Fruit fly (Drosophila melanogaster): ENCODE measurements around the gene CG31867.

DNA sequence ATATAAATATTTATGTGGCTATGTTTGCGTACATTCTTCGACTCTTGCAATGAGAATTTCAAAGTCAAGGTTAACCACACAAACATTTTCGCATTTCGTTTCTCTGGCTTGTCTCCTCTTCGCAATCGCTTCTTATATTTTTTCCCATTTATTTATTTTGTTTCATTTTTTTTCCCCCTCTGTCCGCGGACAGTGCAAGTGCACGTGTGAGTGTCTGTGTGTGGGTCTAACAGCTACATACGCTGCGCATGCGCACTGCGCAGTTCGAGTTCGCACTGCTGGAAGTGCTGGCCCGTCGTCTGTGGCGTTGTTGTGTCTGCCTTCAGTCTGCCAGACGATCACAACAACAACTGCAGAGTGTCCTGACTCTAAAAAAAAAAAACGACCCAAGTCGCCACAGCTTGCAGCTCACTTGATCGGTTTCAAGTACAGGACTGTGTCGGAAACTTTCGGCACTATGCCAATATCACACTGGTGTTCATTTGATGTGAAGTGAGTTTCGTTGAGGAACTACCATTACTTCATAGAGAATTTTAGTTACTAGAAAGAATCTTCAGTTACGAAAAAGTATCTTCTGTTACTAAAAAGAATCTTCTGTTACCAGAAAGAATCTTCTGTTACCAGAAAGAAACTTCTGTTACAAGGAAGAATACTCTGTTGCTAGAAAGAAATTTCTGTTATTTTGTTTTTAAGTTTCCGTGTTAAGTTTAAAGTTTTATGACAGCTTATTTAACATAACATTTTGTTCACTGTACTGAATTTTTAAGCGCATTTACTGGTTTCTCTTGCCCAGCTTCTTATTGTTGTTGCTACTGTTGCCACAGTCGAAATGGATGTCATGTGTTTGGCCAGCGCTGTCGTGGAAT lies 30.4 kb upstream of the CG31867 start:
- TF ChIP-seq CG8478 (optimal IDR thresholded peaks at IDR 0.05) (no peak), CTCF (optimal IDR thresholded peaks at IDR 0.05) (no peak)
